Worm (Caenorhabditis elegans) whole organism, late embryonic: ENCODE results near the gene T09B9.1.
A peak's percentile ranks its signal among the peaks of the same experiment; 100 is the strongest.

ENCODE experiments used
- C08G9.2 ChIP-seq: sonication (generic microtip); optimal IDR thresholded peaks from 2 replicates; lab custom pipeline; 2016; ENCODE audit warnings: mild to moderate bottlenecking, missing genetic modification characterization, moderate library complexity, missing compliant biosample characterization
- C38D4.7 ChIP-seq: fragments of 200-800 bp; sonication (Bioruptor generic); optimal IDR thresholded peaks from 2 replicates; lab custom pipeline; 2018; ENCODE audit warnings: mild to moderate bottlenecking, missing genetic modification characterization, moderate library complexity, missing compliant biosample characterization
- F13H6.1 ChIP-seq: sonication (generic microtip); optimal IDR thresholded peaks from 2 replicates; lab custom pipeline; 2016; ENCODE audit warnings: missing genetic modification characterization, missing compliant biosample characterization
- T23F11.4 ChIP-seq: fragments of 200-800 bp; sonication (Bioruptor generic); optimal IDR thresholded peaks from 2 replicates; lab custom pipeline; 2018; ENCODE audit warnings: mild to moderate bottlenecking, missing genetic modification characterization, missing compliant biosample characterization
- Y22D7AL.16 ChIP-seq: sonication (generic microtip); optimal IDR thresholded peaks from 2 replicates; lab custom pipeline; 2016; ENCODE audit warnings: missing genetic modification characterization, missing compliant biosample characterization
- ceh-14 ChIP-seq: sonication (generic microtip); optimal IDR thresholded peaks from 2 replicates; lab custom pipeline; 2016; ENCODE audit warnings: missing genotype, missing genetic modification characterization, missing compliant biosample characterization
- ceh-18 ChIP-seq: sonication (generic microtip); optimal IDR thresholded peaks from 2 replicates; lab custom pipeline; 2016; ENCODE audit warnings: missing genetic modification characterization, missing compliant biosample characterization
- ceh-19 ChIP-seq: fragments of 200-800 bp; sonication (Bioruptor generic); optimal IDR thresholded peaks from 2 replicates; lab custom pipeline; 2018; ENCODE audit warnings: mild to moderate bottlenecking, missing genetic modification characterization, missing compliant biosample characterization
- ceh-31 ChIP-seq: sonication (generic microtip); optimal IDR thresholded peaks from 2 replicates; lab custom pipeline; 2016; ENCODE audit warnings: missing genetic modification characterization, missing compliant biosample characterization
- ceh-34 ChIP-seq: sonication (generic microtip); optimal IDR thresholded peaks from 2 replicates; lab custom pipeline; 2016; ENCODE audit warnings: mild to moderate bottlenecking, missing genetic modification characterization, missing compliant biosample characterization
- ceh-45 ChIP-seq: fragments of 200-800 bp; sonication (Bioruptor generic); IDR thresholded peaks from 2 replicates; pipeline ENCODE4 v1.3.6; 2022; ENCODE audit warnings: missing genetic modification reagents, missing genetic modification characterization, missing compliant biosample characterization
- ceh-48 ChIP-seq: sonication (generic microtip); optimal IDR thresholded peaks from 2 replicates; lab custom pipeline; 2016; ENCODE audit warnings: missing genetic modification characterization, inconsistent platforms, missing compliant biosample characterization
- ceh-6 ChIP-seq: fragments of 200-800 bp; sonication (Bioruptor generic); optimal IDR thresholded peaks from 2 replicates; lab custom pipeline; 2018; ENCODE audit warnings: mild to moderate bottlenecking, missing genetic modification characterization, missing compliant biosample characterization
- che-1 ChIP-seq: sonication (generic microtip); optimal IDR thresholded peaks from 2 replicates; lab custom pipeline; 2016; ENCODE audit warnings: mild to moderate bottlenecking, missing genetic modification characterization, missing compliant biosample characterization
- dve-1 ChIP-seq: sonication (generic microtip); optimal IDR thresholded peaks from 2 replicates; lab custom pipeline; 2017; ENCODE audit warnings: antibody characterized with exemption, mild to moderate bottlenecking, missing genetic modification characterization, missing compliant biosample characterization
- eyg-1 ChIP-seq: sonication (generic microtip); optimal IDR thresholded peaks from 2 replicates; lab custom pipeline; 2016; ENCODE audit warnings: missing genotype, missing genetic modification characterization, missing compliant biosample characterization
- fkh-10 ChIP-seq: fragments of 150-350 bp; optimal IDR thresholded peaks from 2 replicates; lab custom pipeline; 2014; ENCODE audit warnings: missing biosample characterization, missing genetic modification reagents, missing genetic modification characterization
- hlh-13 ChIP-seq: fragments of 200-800 bp; sonication (Bioruptor generic); optimal IDR thresholded peaks from 2 replicates; lab custom pipeline; 2018; ENCODE audit warnings: mild to moderate bottlenecking, missing genetic modification characterization, missing compliant biosample characterization
- hlh-30 ChIP-seq: sonication (generic microtip); optimal IDR thresholded peaks from 2 replicates; lab custom pipeline; 2017; ENCODE audit warnings: antibody characterized with exemption, missing genetic modification characterization, missing compliant biosample characterization; ENCODE audit not compliant: insufficient read depth
- hlh-6 ChIP-seq: sonication (generic microtip); optimal IDR thresholded peaks from 2 replicates; lab custom pipeline; 2016; ENCODE audit warnings: missing genotype, missing genetic modification characterization, missing compliant biosample characterization
- hlh-8 ChIP-seq: sonication (generic microtip); optimal IDR thresholded peaks from 2 replicates; lab custom pipeline; 2016; ENCODE audit warnings: missing genotype, missing genetic modification characterization, missing compliant biosample characterization
- nfya-1 ChIP-seq: sonication (generic microtip); optimal IDR thresholded peaks from 2 replicates; lab custom pipeline; 2017; ENCODE audit warnings: missing genetic modification characterization, mild to moderate bottlenecking, missing compliant biosample characterization, antibody characterized with exemption, moderate library complexity
- pag-3 ChIP-seq: sonication (generic microtip); optimal IDR thresholded peaks from 2 replicates; lab custom pipeline; 2016; ENCODE audit warnings: missing compliant biosample characterization, missing genetic modification characterization, borderline replicate concordance
- pros-1 ChIP-seq: fragments of 150-350 bp; optimal IDR thresholded peaks from 2 replicates; lab custom pipeline; 2014; ENCODE audit warnings: missing biosample characterization, missing genetic modification reagents, missing genetic modification characterization
- ref-2 ChIP-seq: sonication (generic microtip); optimal IDR thresholded peaks from 2 replicates; lab custom pipeline; 2016; ENCODE audit warnings: missing genetic modification characterization, missing compliant biosample characterization
- rnt-1 ChIP-seq: sonication (generic microtip); optimal IDR thresholded peaks from 2 replicates; lab custom pipeline; 2016; ENCODE audit warnings: missing genetic modification characterization, missing compliant biosample characterization
- sdc-2 ChIP-seq: sonication (generic microtip); optimal IDR thresholded peaks from 2 replicates; lab custom pipeline; 2016; ENCODE audit warnings: missing genotype, missing genetic modification characterization, missing compliant biosample characterization
- sox-2 ChIP-seq: fragments of 200-800 bp; sonication (Bioruptor generic); IDR thresholded peaks from 2 replicates; pipeline ENCODE4 v1.3.6; 2022; ENCODE audit warnings: missing genetic modification reagents, missing genetic modification characterization, missing compliant biosample characterization
- syd-9 ChIP-seq: sonication (generic microtip); optimal IDR thresholded peaks from 2 replicates; lab custom pipeline; 2016; ENCODE audit warnings: mild to moderate bottlenecking, missing genetic modification characterization, moderate library complexity, missing compliant biosample characterization
- tbx-2 ChIP-seq: sonication (generic microtip); optimal IDR thresholded peaks from 2 replicates; lab custom pipeline; 2016; ENCODE audit warnings: missing genetic modification characterization, missing compliant biosample characterization
- ttx-3 ChIP-seq: sonication (generic microtip); optimal IDR thresholded peaks from 2 replicates; lab custom pipeline; 2016; ENCODE audit warnings: missing genetic modification reagents, missing genetic modification characterization, missing compliant biosample characterization
- unc-3 ChIP-seq, 2 experiments: fragments of 200-800 bp in 1 of 2; sonication (Bioruptor generic) in 1 of 2; sonication (generic microtip) in 1 of 2; conservative IDR thresholded peaks in 1 of 2; optimal IDR thresholded peaks in 1 of 2; 2 replicates each; pipeline versions ENCODE4 v1.3.6 to Lab custom; 2016 to 2022; ENCODE audit warnings: missing compliant biosample characterization in 2 of 2, missing genetic modification characterization in 2 of 2, missing genetic modification reagents in 1 of 2
- unc-42 ChIP-seq: sonication (generic microtip); optimal IDR thresholded peaks from 2 replicates; lab custom pipeline; 2016; ENCODE audit warnings: missing genotype, missing genetic modification characterization, missing compliant biosample characterization
- unc-55 ChIP-seq: sonication (generic microtip); optimal IDR thresholded peaks from 2 replicates; lab custom pipeline; 2017; ENCODE audit warnings: missing biosample characterization, missing genetic modification reagents, missing genetic modification characterization
- unc-86 ChIP-seq: sonication (generic microtip); optimal IDR thresholded peaks from 2 replicates; lab custom pipeline; 2016; ENCODE audit warnings: missing genetic modification characterization, missing compliant biosample characterization

T09B9.1 gene

ce11 chrX:9756971-9757370, at the start of gene T09B9.1:
TSS of gene T09B9.1 (plus strand) at chrX:9757271.
- TF ChIP-seq ceh-18 (tag; lab: Kevin White, UChicago) (no peak), eyg-1 (tag; lab: Kevin White, UChicago) (no peak), ceh-19 (no peak), ceh-48 (no peak), T23F11.4 (GFP tag; lab: Kevin White, UChicago) (no peak), syd-9 (tag; lab: Kevin White, UChicago) (no peak), ceh-6 (no peak), pros-1 (no peak), che-1 (tag; lab: Kevin White, UChicago) (no peak)

- TF ChIP-seq dve-1 (tag; lab: Kevin White, UChicago): no peak
- TF ChIP-seq unc-3 (GFP tag; conservative IDR thresholded peaks at IDR 0.05; lab: Robert Waterston, UW): no peak
- no peak for TF ChIP-seq unc-3 (tag; optimal IDR thresholded peaks at IDR 0.05; lab: Kevin White, UChicago)
- no peak for TF ChIP-seq hlh-8
- no peak for TF ChIP-seq ceh-45 (GFP tag; lab: Robert Waterston, UW)
- TF ChIP-seq, all 69 proteins: peak for 0
Observed at ce11 chrX:9709462-9709861, 47.6 kb upstream of the T09B9.1 start, which contains the start of gene F15G9.6. TSS of gene F15G9.6 (plus strand) at chrX:9709762.

- no peak for TF ChIP-seq sox-2 (GFP tag; lab: Robert Waterston, UW)
Observed at ce11 chrX:9713613-9714012, 43.5 kb upstream of the T09B9.1 start, which contains the start of gene F15G9.2. TSS of gene F15G9.2 (minus strand) at chrX:9713713.

- TF ChIP-seq eyg-1 (tag; lab: Kevin White, UChicago) (no peak), C08G9.2 (no peak)
Observed at ce11 chrX:9717265-9717664, 39.8 kb upstream of the T09B9.1 start, which contains the start of gene him-4. TSS of gene him-4 (plus strand) at chrX:9717565.

- TF ChIP-seq ceh-14 (tag; lab: Kevin White, UChicago) (no peak), Y22D7AL.16 (tag; lab: Kevin White, UChicago) (no peak), C38D4.7 (no peak), sdc-2 (tag; lab: Kevin White, UChicago) (no peak)
- TF ChIP-seq, all 69 proteins: peak for 0
Observed at ce11 chrX:9719070-9719469, 38.0 kb upstream of the T09B9.1 start.

- TF ChIP-seq unc-55 (GFP tag; lab: Kevin White, UChicago): peak; percentile 66
- TF ChIP-seq pros-1: no peak
- TF ChIP-seq ceh-34 (tag; lab: Kevin White, UChicago): peak; percentile 4
- no peak for TF ChIP-seq rnt-1
- no peak for TF ChIP-seq unc-86
Observed at ce11 chrX:9735479-9735878, 21.6 kb upstream of the T09B9.1 start.

ce11 chrX:9737730-9738129, 19.3 kb upstream of the T09B9.1 start, which contains the start of gene F15G9.5:
TSS of gene F15G9.5 (minus strand) at chrX:9737888.
- TF ChIP-seq hlh-13 (no peak), ceh-14 (tag; lab: Kevin White, UChicago) (peak; percentile 45), ceh-18 (tag; lab: Kevin White, UChicago) (peak; percentile 69), tbx-2 (tag; lab: Kevin White, UChicago) (peak; percentile 39), ceh-31 (peak; percentile 52), ref-2 (tag; lab: Kevin White, UChicago) (peak; percentile 35), hlh-6 (tag; lab: Kevin White, UChicago) (peak; percentile 65), unc-55 (GFP tag; lab: Kevin White, UChicago) (peak; percentile 0), hlh-30 (tag; lab: Kevin White, UChicago) (no peak), ceh-34 (tag; lab: Kevin White, UChicago) (peak; percentile 63), syd-9 (tag; lab: Kevin White, UChicago) (peak; percentile 11), pag-3 (tag; lab: Kevin White, UChicago) (no peak), unc-42 (tag; lab: Kevin White, UChicago) (peak; percentile 35), C08G9.2 (peak; percentile 30), nfya-1 (tag; lab: Kevin White, UChicago) (peak; percentile 12), fkh-10 (no peak), F13H6.1 (tag; lab: Kevin White, UChicago) (peak; percentile 0), sdc-2 (tag; lab: Kevin White, UChicago) (peak; percentile 29), ceh-19 (peak; percentile 50), ttx-3 (tag; lab: Kevin White, UChicago) (no peak)
